Worm (Caenorhabditis elegans) whole organism, L3 larva: ENCODE data around the gene F40G12.11.
"Not testable (repeated sequence)": the region's sequence is repeated elsewhere in the genome, so short reads cannot be mapped to it uniquely, and the experiment has no call there.

Source experiments
- aly-2 ChIP-seq: fragments of 150-350 bp; optimal IDR thresholded peaks from 2 replicates; lab custom pipeline; 2014; ENCODE audit warnings: missing biosample characterization, missing genetic modification characterization
- ama-1 ChIP-seq: fragments of 150-350 bp; optimal IDR thresholded peaks from 2 replicates; lab custom pipeline; 2018
- jun-1 ChIP-seq: fragments of 150-350 bp; optimal IDR thresholded peaks from 2 replicates; lab custom pipeline; 2014; ENCODE audit warnings: missing biosample characterization, missing genetic modification reagents, missing genetic modification characterization
- lin-15B ChIP-seq: fragments of 150-350 bp; optimal IDR thresholded peaks from 2 replicates; lab custom pipeline; 2014; ENCODE audit warnings: missing biosample characterization, missing genetic modification characterization
- pqm-1 ChIP-seq: fragments of 150-350 bp; optimal IDR thresholded peaks from 2 replicates; lab custom pipeline; 2017; ENCODE audit warnings: missing biosample characterization, missing genetic modification characterization, inconsistent platforms
- tbx-2 ChIP-seq: sonication (generic microtip); optimal IDR thresholded peaks from 2 replicates; lab custom pipeline; 2016; ENCODE audit warnings: mild to moderate bottlenecking, missing genetic modification characterization, missing compliant biosample characterization
- ztf-11 ChIP-seq: fragments of 150-350 bp; optimal IDR thresholded peaks from 2 replicates; lab custom pipeline; 2014; ENCODE audit warnings: missing biosample characterization, missing genetic modification characterization

ce11 chrV:14274268-14274667, 11.7 kb upstream of the F40G12.11 start, which contains the start of gene F40G12.7:
- TF ChIP-seq tbx-2; ama-1 (lab: Kevin White, UChicago); lin-15B (tag; lab: Kevin White, UChicago); ztf-11 (tag; lab: Kevin White, UChicago); jun-1 (tag; lab: Kevin White, UChicago); aly-2; pqm-1 (tag; lab: Kevin White, UChicago): not testable (repeated sequence)
